Worm (Caenorhabditis elegans): ENCODE measurements around the gene egli-1.

egli-1 gene

ce11 chrII:9315692-9316091, 8.1 kb upstream of the egli-1 start:
- no peak for TF ChIP-seq cog-1 (tag; optimal IDR thresholded peaks at IDR 0.05)
- TF ChIP-seq ztf-29 (GFP tag; IDR thresholded peaks at IDR 0.05) = no peak
- TF ChIP-seq med-1 (GFP tag; optimal IDR thresholded peaks at IDR 0.05; ENCODE audit: insufficient read depth) = no peak
- no peak for TF ChIP-seq T22C8.4 (GFP tag; IDR thresholded peaks at IDR 0.05)

DNA sequence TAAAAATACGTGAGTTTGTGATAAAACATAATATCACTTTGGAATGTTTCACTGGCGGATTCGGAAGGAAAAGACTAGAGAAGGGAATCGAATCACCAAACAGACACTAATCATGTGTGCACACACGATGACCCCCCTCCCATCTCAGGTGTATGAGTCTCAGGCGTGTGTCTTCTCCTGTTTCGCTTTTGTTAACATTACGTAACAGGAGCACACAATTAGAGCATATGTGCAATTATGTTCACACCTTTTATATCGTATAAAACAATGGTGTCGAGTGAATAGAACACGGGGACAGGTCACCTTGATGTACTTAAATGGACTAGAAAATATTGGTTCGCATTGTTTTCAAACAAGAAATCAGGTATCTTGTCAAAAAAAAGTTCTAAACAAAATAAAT, 7.0 kb upstream of the egli-1 start:
- TF ChIP-seq ztf-23 (GFP tag; IDR thresholded peaks at IDR 0.05) (no peak), cog-1 (tag; optimal IDR thresholded peaks at IDR 0.05) (no peak), ref-1 (GFP tag; conservative IDR thresholded peaks at IDR 0.05) (no peak), ztf-29 (GFP tag; IDR thresholded peaks at IDR 0.05) (no peak), med-1 (GFP tag; optimal IDR thresholded peaks at IDR 0.05; ENCODE audit: insufficient read depth) (no peak), tab-1 (GFP tag; IDR thresholded peaks at IDR 0.05) (no peak), T22C8.4 (GFP tag; IDR thresholded peaks at IDR 0.05) (no peak), flt-1 (GFP tag; IDR thresholded peaks at IDR 0.05) (no peak), klf-2 (GFP tag; conservative IDR thresholded peaks at IDR 0.05) (no peak)

DNA sequence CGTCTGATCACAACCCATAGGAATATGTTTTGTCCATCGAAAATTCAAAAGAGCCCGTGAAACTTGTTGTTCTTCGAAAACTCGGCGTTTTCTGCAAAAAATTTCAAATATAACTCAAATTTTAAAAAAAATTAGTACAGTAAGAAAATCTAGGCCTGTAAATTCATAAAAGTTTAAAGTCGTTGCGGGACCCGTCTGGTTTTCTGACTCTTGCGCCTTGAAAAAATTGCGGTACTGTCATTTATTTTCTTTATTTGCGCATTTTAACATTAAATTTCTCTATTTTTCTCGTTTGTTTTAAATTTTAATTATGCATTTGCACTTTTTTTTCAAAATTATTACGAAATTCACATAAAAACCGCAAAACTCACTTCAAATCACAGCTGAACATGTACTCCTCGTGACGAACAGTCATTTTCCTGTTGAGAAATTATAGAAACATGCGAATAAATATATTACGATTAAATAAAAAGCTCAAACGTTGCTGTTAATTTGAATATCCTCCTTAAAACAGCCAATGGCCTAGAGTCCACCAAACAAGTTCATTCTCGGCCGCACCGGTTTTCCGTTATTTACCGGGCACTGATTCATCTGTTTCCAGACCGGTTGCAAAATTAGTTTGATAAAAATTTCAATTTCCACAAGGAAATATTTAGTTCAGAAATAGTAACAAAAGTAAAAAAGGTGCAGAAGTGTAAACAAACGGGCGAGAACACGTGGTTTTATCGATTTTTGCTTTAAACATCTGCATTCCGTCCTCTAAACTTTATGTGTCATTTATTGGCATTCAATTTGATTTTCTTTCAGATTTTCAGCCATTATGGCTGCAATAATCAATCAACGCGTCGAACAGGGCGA, 4.5 kb upstream of the egli-1 start, which contains the start of the genes csa-1 and wdfy-2:
TSS of gene csa-1 (minus strand) at position 669 of the 858 bp plus-strand sequence.
TSS of gene wdfy-2 (plus strand) at position 808 of the 858 bp plus-strand sequence.
- TF ChIP-seq cog-1 (tag; optimal IDR thresholded peaks at IDR 0.05) = no peak
- TF ChIP-seq klf-2 (GFP tag; conservative IDR thresholded peaks at IDR 0.05) = no peak
- no peak for TF ChIP-seq tab-1 (GFP tag; IDR thresholded peaks at IDR 0.05)
- TF ChIP-seq ztf-29 (GFP tag; IDR thresholded peaks at IDR 0.05) = no peak
- no peak for TF ChIP-seq flt-1 (GFP tag; IDR thresholded peaks at IDR 0.05)
- TF ChIP-seq med-1 (GFP tag; optimal IDR thresholded peaks at IDR 0.05; ENCODE audit: insufficient read depth) = no peak
- TF ChIP-seq T22C8.4 (GFP tag; IDR thresholded peaks at IDR 0.05) = no peak
- no peak for TF ChIP-seq ztf-23 (GFP tag; IDR thresholded peaks at IDR 0.05)
- TF ChIP-seq ref-1 (GFP tag; conservative IDR thresholded peaks at IDR 0.05) = no peak

- TF ChIP-seq ztf-29 (GFP tag; IDR thresholded peaks at IDR 0.05) = no peak
- no peak for TF ChIP-seq flt-1 (GFP tag; IDR thresholded peaks at IDR 0.05)
- no peak for TF ChIP-seq T22C8.4 (GFP tag; IDR thresholded peaks at IDR 0.05)
- no peak for TF ChIP-seq ztf-23 (GFP tag; IDR thresholded peaks at IDR 0.05)
- TF ChIP-seq med-1 (GFP tag; optimal IDR thresholded peaks at IDR 0.05; ENCODE audit: insufficient read depth) = no peak
- TF ChIP-seq klf-2 (GFP tag; conservative IDR thresholded peaks at IDR 0.05) = no peak
- no peak for TF ChIP-seq cog-1 (tag; optimal IDR thresholded peaks at IDR 0.05)
- no peak for TF ChIP-seq tab-1 (GFP tag; IDR thresholded peaks at IDR 0.05)
- TF ChIP-seq ref-1 (GFP tag; conservative IDR thresholded peaks at IDR 0.05) = no peak
Measured at ce11 chrII:9322870-9323349, 850 bp upstream of the egli-1 start, which contains the start of gene rab-39. rab-39 (minus strand) TSS chrII:9322920.

DNA sequence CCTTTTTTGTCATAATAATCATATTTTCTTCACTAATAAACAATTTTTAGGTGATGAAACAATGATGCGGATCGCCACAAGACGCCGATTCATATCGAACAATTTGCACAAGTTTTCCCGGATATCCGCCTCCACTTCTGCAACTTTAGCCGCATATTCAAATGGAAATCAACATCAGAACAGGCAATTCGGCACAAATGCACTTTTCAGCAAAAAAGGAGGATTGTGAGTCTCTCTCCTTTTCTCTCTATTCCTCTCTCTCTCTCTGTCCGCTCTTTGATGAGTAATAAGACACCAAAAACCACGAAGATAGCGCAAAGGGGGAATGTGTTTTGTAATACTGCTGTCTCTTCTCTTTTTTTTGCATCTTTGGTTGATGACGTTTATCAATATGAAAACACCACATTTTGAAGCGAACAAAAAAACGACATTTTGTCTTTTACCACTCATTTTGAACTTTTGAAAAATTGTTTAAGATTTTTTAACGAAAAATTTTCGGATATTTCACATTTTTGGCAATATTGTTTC, 1.1 kb downstream of the egli-1 start, which contains the start of gene eat-3:
TSS of gene eat-3 (plus strand) at position 51 of the 528 bp plus-strand sequence.
- TF ChIP-seq tab-1 (GFP tag; IDR thresholded peaks at IDR 0.05) (no peak), T22C8.4 (GFP tag; IDR thresholded peaks at IDR 0.05) (no peak), ztf-23 (GFP tag; IDR thresholded peaks at IDR 0.05) (peak; percentile 65), ztf-29 (GFP tag; IDR thresholded peaks at IDR 0.05) (no peak), klf-2 (GFP tag; conservative IDR thresholded peaks at IDR 0.05) (no peak)

DNA sequence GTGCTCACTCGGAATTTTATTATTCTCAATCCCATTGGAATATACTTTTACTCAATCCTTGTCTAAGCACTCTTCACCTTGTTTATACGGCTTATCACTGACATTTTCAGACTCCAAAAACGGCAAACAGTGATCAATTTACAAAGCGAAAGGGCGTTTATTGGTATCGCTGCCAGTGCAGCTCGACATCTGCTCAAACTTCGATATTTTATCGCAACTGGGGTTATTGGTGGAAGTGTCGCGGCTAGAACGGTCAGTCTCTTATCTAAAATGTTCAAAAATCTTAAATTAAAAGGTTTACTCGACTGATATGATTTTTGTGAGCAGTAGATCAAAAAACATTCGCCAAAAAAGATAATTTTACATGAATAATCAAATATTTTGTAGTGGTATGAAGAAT, 1.8 kb downstream of the egli-1 start:
- TF ChIP-seq T22C8.4 (GFP tag; IDR thresholded peaks at IDR 0.05) (no peak), cog-1 (tag; optimal IDR thresholded peaks at IDR 0.05) (no peak), ztf-23 (GFP tag; IDR thresholded peaks at IDR 0.05) (no peak), tab-1 (GFP tag; IDR thresholded peaks at IDR 0.05) (no peak)

DNA sequence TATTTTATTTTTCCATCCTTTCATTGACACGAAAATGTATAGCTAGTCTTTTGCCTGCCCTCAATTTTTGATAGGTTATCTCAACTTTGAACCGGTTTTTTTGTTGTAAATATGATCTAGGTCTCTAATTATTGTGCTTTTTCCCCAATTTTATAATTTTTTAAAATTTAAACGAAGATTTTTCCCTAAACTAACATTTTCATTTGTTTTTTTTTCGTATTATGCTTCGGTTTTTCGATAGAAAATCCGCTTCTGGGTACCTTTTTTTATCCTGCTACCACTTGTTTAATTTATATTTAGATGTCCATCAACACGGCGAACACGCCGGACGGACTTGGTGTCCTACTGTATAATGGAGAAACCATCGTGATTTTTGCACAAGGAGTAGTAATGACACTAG, 5.7 kb downstream of the egli-1 start, which contains the start of gene wbp-2:
TSS of gene wbp-2 (plus strand) at position 301 of the 400 bp plus-strand sequence.
- TF ChIP-seq med-1 (GFP tag; optimal IDR thresholded peaks at IDR 0.05; ENCODE audit: insufficient read depth) (no peak), T22C8.4 (GFP tag; IDR thresholded peaks at IDR 0.05) (no peak), cog-1 (tag; optimal IDR thresholded peaks at IDR 0.05) (no peak), ztf-29 (GFP tag; IDR thresholded peaks at IDR 0.05) (no peak), ztf-23 (GFP tag; IDR thresholded peaks at IDR 0.05) (no peak), tab-1 (GFP tag; IDR thresholded peaks at IDR 0.05) (no peak), ref-1 (GFP tag; conservative IDR thresholded peaks at IDR 0.05) (no peak), klf-2 (GFP tag; conservative IDR thresholded peaks at IDR 0.05) (no peak), flt-1 (GFP tag; IDR thresholded peaks at IDR 0.05) (no peak)

ce11 chrII:9331343-9331742, 7.6 kb downstream of the egli-1 start, which contains the start of gene eif-3.F:
eif-3.F (plus strand) TSS chrII:9331643.
- TF ChIP-seq T22C8.4 (GFP tag; IDR thresholded peaks at IDR 0.05) (no peak), flt-1 (GFP tag; IDR thresholded peaks at IDR 0.05) (no peak)

DNA sequence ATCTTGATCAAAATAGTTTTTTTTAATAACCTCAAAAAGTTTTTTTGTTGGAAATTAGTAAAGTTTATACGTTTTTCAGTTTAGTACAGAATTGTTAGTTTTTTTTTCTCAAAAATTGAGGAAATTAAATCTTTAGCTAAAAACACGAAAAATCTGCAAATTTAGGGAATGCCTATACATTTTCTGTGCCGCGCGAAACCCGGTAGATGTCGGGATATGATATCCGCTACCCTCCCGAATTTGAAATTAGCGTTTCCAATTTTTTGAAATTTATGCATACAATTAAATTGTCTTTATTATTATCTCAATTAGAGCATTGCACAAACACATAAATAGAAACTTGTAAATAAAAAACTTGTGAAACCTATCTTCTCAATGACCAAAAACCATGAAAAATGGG, 9.3 kb downstream of the egli-1 start:
- no peak for TF ChIP-seq klf-2 (GFP tag; conservative IDR thresholded peaks at IDR 0.05)
- TF ChIP-seq flt-1 (GFP tag; IDR thresholded peaks at IDR 0.05) = no peak
- TF ChIP-seq tab-1 (GFP tag; IDR thresholded peaks at IDR 0.05) = no peak
- no peak for TF ChIP-seq ztf-29 (GFP tag; IDR thresholded peaks at IDR 0.05)
- TF ChIP-seq cog-1 (tag; optimal IDR thresholded peaks at IDR 0.05) = no peak
- TF ChIP-seq med-1 (GFP tag; optimal IDR thresholded peaks at IDR 0.05; ENCODE audit: insufficient read depth) = no peak
- no peak for TF ChIP-seq ref-1 (GFP tag; conservative IDR thresholded peaks at IDR 0.05)
- no peak for TF ChIP-seq T22C8.4 (GFP tag; IDR thresholded peaks at IDR 0.05)
- TF ChIP-seq ztf-23 (GFP tag; IDR thresholded peaks at IDR 0.05) = no peak

DNA sequence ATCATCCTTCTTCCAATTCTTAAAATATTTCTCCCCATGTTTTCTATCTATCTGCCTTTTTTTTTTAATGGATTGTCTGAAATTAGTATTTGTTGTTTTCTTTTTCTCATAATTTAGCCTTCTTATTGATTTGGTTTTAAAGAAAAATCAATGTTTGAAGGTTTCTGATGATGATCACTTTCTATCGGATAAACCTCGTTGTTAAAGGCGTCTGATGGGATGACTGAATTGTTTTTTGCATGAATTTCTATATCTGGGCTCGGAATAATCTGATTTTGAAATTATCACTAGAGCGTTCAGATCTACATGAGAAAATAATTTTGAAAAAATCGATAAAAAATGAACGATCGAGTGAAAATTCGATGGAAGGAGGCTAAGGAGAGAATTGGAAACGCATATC, 10.0 kb downstream of the egli-1 start, which contains the start of gene scp-1:
TSS of gene scp-1 (plus strand) at position 301 of the 400 bp plus-strand sequence.
- TF ChIP-seq ref-1 (GFP tag; conservative IDR thresholded peaks at IDR 0.05) = no peak
- TF ChIP-seq klf-2 (GFP tag; conservative IDR thresholded peaks at IDR 0.05) = no peak

All from whole organism, midembryonic.